Worm (Caenorhabditis elegans) whole organism, L3 larva: ENCODE measurements around the gene ser-1.

Experiments used
- ama-1 ChIP-seq: fragments of 150-350 bp; optimal IDR thresholded peaks from 2 replicates; lab custom pipeline; 2018
- egl-27 ChIP-seq: sonication (generic microtip); optimal IDR thresholded peaks from 4 replicates; lab custom pipeline; 2017; ENCODE audit warnings: missing biosample characterization, missing genetic modification reagents, missing genetic modification characterization
- elt-1 ChIP-seq: fragments of 150-350 bp; optimal IDR thresholded peaks from 2 replicates; lab custom pipeline; 2014; ENCODE audit warnings: missing biosample characterization, missing genetic modification characterization
- elt-2 ChIP-seq: sonication (generic microtip); optimal IDR thresholded peaks from 2 replicates; lab custom pipeline; 2016; ENCODE audit warnings: missing genetic modification reagents, mild to moderate bottlenecking, missing genetic modification characterization, missing compliant biosample characterization
- elt-3 ChIP-seq, 3 experiments: fragments of 150-350 bp in 1 of 3; sonication (generic microtip) in 2 of 3; optimal IDR thresholded peaks; 2 replicates in 2 of 3; 4 replicates in 1 of 3; lab custom pipeline; 2014 to 2017; ENCODE audit warnings: missing biosample characterization in 3 of 3, missing genetic modification characterization in 3 of 3
- fkh-10 ChIP-seq: sonication (generic microtip); optimal IDR thresholded peaks from 2 replicates; lab custom pipeline; 2017; ENCODE audit warnings: missing biosample characterization, missing genetic modification reagents, missing genetic modification characterization
- mml-1 ChIP-seq: fragments of 150-350 bp; sonication (generic microtip); optimal IDR thresholded peaks from 3 replicates; lab custom pipeline; 2014; ENCODE audit warnings: missing biosample characterization, missing genetic modification characterization
- nhr-11 ChIP-seq: fragments of 150-350 bp; optimal IDR thresholded peaks from 2 replicates; lab custom pipeline; 2014; ENCODE audit warnings: missing biosample characterization, missing genetic modification characterization
- pha-4 ChIP-seq: fragments of 150-350 bp; optimal IDR thresholded peaks from 2 replicates; lab custom pipeline; 2014; ENCODE audit warnings: missing biosample characterization, missing genetic modification reagents, missing genetic modification characterization
- pqm-1 ChIP-seq: fragments of 150-350 bp; optimal IDR thresholded peaks from 2 replicates; lab custom pipeline; 2017; ENCODE audit warnings: missing biosample characterization, missing genetic modification characterization, inconsistent platforms
- tbx-2 ChIP-seq: sonication (generic microtip); optimal IDR thresholded peaks from 2 replicates; lab custom pipeline; 2016; ENCODE audit warnings: mild to moderate bottlenecking, missing genetic modification characterization, missing compliant biosample characterization
- unc-39 ChIP-seq: sonication (generic microtip); optimal IDR thresholded peaks from 4 replicates; lab custom pipeline; 2017; ENCODE audit warnings: missing biosample characterization, missing genetic modification characterization
- ztf-11 ChIP-seq: fragments of 150-350 bp; optimal IDR thresholded peaks from 2 replicates; lab custom pipeline; 2014; ENCODE audit warnings: missing biosample characterization, missing genetic modification characterization

DNA sequence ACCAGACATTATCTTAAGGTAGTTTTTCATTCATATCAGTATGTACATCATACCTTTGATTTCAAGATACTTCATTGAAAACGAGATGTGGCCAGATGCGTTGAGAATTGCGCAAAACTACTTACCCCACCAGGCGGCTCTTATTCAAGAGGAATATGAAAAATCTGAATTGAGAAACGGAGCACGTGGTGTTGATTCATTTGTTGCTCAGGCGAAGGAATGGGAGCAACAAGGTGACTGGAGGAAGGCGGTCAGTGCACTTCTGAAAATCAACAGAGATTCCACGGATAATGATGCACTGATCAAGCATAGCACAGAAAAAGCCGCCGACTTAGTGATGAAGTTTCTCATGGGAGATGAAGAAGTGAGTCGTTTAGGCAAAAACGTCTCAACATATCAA, 31.3 kb upstream of the ser-1 start:
- no peak for TF ChIP-seq egl-27
- TF ChIP-seq fkh-10, result no peak
- TF ChIP-seq elt-3 (tag; optimal IDR thresholded peaks at IDR 0.05; lab: Kevin White, UChicago), result no peak
- no peak for TF ChIP-seq ztf-11 (tag; lab: Kevin White, UChicago)
- TF ChIP-seq elt-1 (tag; lab: Kevin White, UChicago), result no peak
- TF ChIP-seq ama-1 (lab: Kevin White, UChicago), result no peak
- no peak for TF ChIP-seq unc-39 (tag; lab: Kevin White, UChicago)
- TF ChIP-seq mml-1 (tag; lab: Kevin White, UChicago), result no peak
- no peak for TF ChIP-seq pha-4 (tag; lab: Kevin White, UChicago)
- TF ChIP-seq tbx-2 (tag; lab: Kevin White, UChicago), result no peak
- no peak for TF ChIP-seq nhr-11 (tag; lab: Kevin White, UChicago)
- no peak for TF ChIP-seq pqm-1 (tag; lab: Kevin White, UChicago)
- TF ChIP-seq elt-2 (tag; lab: Kevin White, UChicago), result no peak
